Worm (Caenorhabditis elegans) whole organism, L2 larva: ENCODE measurements around the gene cit-1.2.

Experiments
- C34F6.9 ChIP-seq: fragments of 150-350 bp; optimal IDR thresholded peaks from 2 replicates; lab custom pipeline; 2014; ENCODE audit warnings: missing biosample characterization, missing genetic modification characterization
- F13H6.1 ChIP-seq: sonication (generic microtip); optimal IDR thresholded peaks from 2 replicates; lab custom pipeline; 2016; ENCODE audit warnings: missing genetic modification characterization, missing compliant biosample characterization
- R02D3.7 ChIP-seq: fragments of 150-350 bp; optimal IDR thresholded peaks from 2 replicates; lab custom pipeline; 2014; ENCODE audit warnings: missing biosample characterization, missing genetic modification characterization
- Y55F3AM.14 ChIP-seq: fragments of 200-800 bp; sonication (Bioruptor generic); optimal IDR thresholded peaks from 2 replicates; lab custom pipeline; 2018; ENCODE audit warnings: mild to moderate bottlenecking, missing genetic modification characterization, missing compliant biosample characterization
- ZK546.5 ChIP-seq: sonication (generic microtip); optimal IDR thresholded peaks from 2 replicates; lab custom pipeline; 2017; ENCODE audit warnings: missing biosample characterization, missing genetic modification characterization
- alr-1 ChIP-seq: fragments of 150-350 bp; optimal IDR thresholded peaks from 2 replicates; lab custom pipeline; 2014; ENCODE audit warnings: missing biosample characterization, missing genetic modification characterization
- aly-2 ChIP-seq: fragments of 150-350 bp; optimal IDR thresholded peaks from 2 replicates; lab custom pipeline; 2014; ENCODE audit warnings: missing biosample characterization, missing genetic modification characterization
- ama-1 ChIP-seq: fragments of 150-350 bp; optimal IDR thresholded peaks from 2 replicates; lab custom pipeline; 2018; ENCODE audit warnings: inconsistent platforms
- blmp-1 ChIP-seq: sonication (generic microtip); optimal IDR thresholded peaks from 2 replicates; lab custom pipeline; 2017; ENCODE audit warnings: missing genetic modification characterization, mild to moderate bottlenecking, missing compliant biosample characterization, antibody characterized with exemption, moderate library complexity; ENCODE audit not compliant: insufficient read depth
- ceh-16 ChIP-seq: fragments of 150-350 bp; optimal IDR thresholded peaks from 2 replicates; lab custom pipeline; 2014; ENCODE audit warnings: missing biosample characterization, missing genetic modification characterization
- ceh-82 ChIP-seq: fragments of 150-350 bp; optimal IDR thresholded peaks from 2 replicates; lab custom pipeline; 2014; ENCODE audit warnings: missing biosample characterization, missing genetic modification characterization
- crh-2 ChIP-seq: sonication (generic microtip); optimal IDR thresholded peaks from 2 replicates; lab custom pipeline; 2017; ENCODE audit warnings: missing biosample characterization, missing genetic modification characterization
- dmd-4 ChIP-seq: sonication (generic microtip); optimal IDR thresholded peaks from 2 replicates; lab custom pipeline; 2017; ENCODE audit warnings: missing biosample characterization, missing genetic modification characterization
- egl-27 ChIP-seq: sonication (generic microtip); optimal IDR thresholded peaks from 3 replicates; lab custom pipeline; 2017; ENCODE audit warnings: missing biosample characterization, missing genetic modification reagents, missing genetic modification characterization
- elt-1 ChIP-seq: fragments of 150-350 bp; optimal IDR thresholded peaks from 2 replicates; lab custom pipeline; 2014; ENCODE audit warnings: missing biosample characterization, missing genetic modification characterization
- elt-3 ChIP-seq: sonication (generic microtip); optimal IDR thresholded peaks from 2 replicates; lab custom pipeline; 2017; ENCODE audit warnings: missing biosample characterization, missing genetic modification characterization
- fos-1 ChIP-seq: fragments of 150-350 bp; optimal IDR thresholded peaks from 2 replicates; lab custom pipeline; 2014; ENCODE audit warnings: missing biosample characterization, missing genetic modification characterization
- gmeb-1 ChIP-seq: fragments of 150-350 bp; optimal IDR thresholded peaks from 2 replicates; lab custom pipeline; 2014; ENCODE audit warnings: missing biosample characterization, missing genetic modification characterization
- lin-11 ChIP-seq: fragments of 150-350 bp; sonication (generic microtip); optimal IDR thresholded peaks from 2 replicates; lab custom pipeline; 2014; ENCODE audit warnings: missing biosample characterization, missing genetic modification characterization, inconsistent platforms, mixed read lengths
- lin-13 ChIP-seq: fragments of 150-350 bp; optimal IDR thresholded peaks from 2 replicates; lab custom pipeline; 2014; ENCODE audit warnings: missing biosample characterization, missing genetic modification reagents, missing genetic modification characterization
- lin-39 ChIP-seq: fragments of 150-350 bp; optimal IDR thresholded peaks from 2 replicates; lab custom pipeline; 2014; ENCODE audit warnings: missing biosample characterization, missing genetic modification reagents, missing genetic modification characterization
- lsy-2 ChIP-seq, 2 experiments: fragments of 150-350 bp in 1 of 2; sonication (generic microtip) in 1 of 2; optimal IDR thresholded peaks; 2 replicates each; lab custom pipeline; 2014 to 2017; ENCODE audit warnings: missing biosample characterization in 2 of 2, missing genetic modification characterization in 2 of 2
- mab-5 ChIP-seq: fragments of 150-350 bp; optimal IDR thresholded peaks from 2 replicates; lab custom pipeline; 2014; ENCODE audit warnings: missing biosample characterization, missing genetic modification characterization
- mbf-1 ChIP-seq: sonication (generic microtip); optimal IDR thresholded peaks from 2 replicates; lab custom pipeline; 2017; ENCODE audit warnings: missing biosample characterization, missing genetic modification characterization
- mdl-1 ChIP-seq, 2 experiments: fragments of 150-350 bp in 1 of 2; sonication (generic microtip) in 1 of 2; optimal IDR thresholded peaks; 2 replicates each; lab custom pipeline; 2017; ENCODE audit warnings: missing biosample characterization in 2 of 2, missing genetic modification characterization in 2 of 2
- nhr-10 ChIP-seq: sonication (generic microtip); optimal IDR thresholded peaks from 2 replicates; lab custom pipeline; 2017; ENCODE audit warnings: missing biosample characterization, missing genetic modification characterization
- nhr-11 ChIP-seq: fragments of 150-350 bp; optimal IDR thresholded peaks from 2 replicates; lab custom pipeline; 2014; ENCODE audit warnings: missing biosample characterization, missing genetic modification characterization
- nhr-12 ChIP-seq: fragments of 150-350 bp; optimal IDR thresholded peaks from 2 replicates; lab custom pipeline; 2014; ENCODE audit warnings: missing biosample characterization, missing genetic modification characterization
- nhr-129 ChIP-seq: fragments of 150-350 bp; optimal IDR thresholded peaks from 2 replicates; lab custom pipeline; 2014; ENCODE audit warnings: missing biosample characterization, missing genetic modification characterization
- nhr-21 ChIP-seq: fragments of 150-350 bp; optimal IDR thresholded peaks from 2 replicates; lab custom pipeline; 2014; ENCODE audit warnings: missing biosample characterization, missing genetic modification characterization
- nhr-23 ChIP-seq: fragments of 150-350 bp; optimal IDR thresholded peaks from 2 replicates; lab custom pipeline; 2014; ENCODE audit warnings: missing biosample characterization, missing genetic modification reagents, missing genetic modification characterization
- nhr-237 ChIP-seq: fragments of 150-350 bp; optimal IDR thresholded peaks from 2 replicates; lab custom pipeline; 2014; ENCODE audit warnings: missing biosample characterization, missing genetic modification characterization
- nhr-25 ChIP-seq: fragments of 150-350 bp; sonication (generic microtip); optimal IDR thresholded peaks from 3 replicates; lab custom pipeline; 2014; ENCODE audit warnings: missing biosample characterization, missing genetic modification characterization
- nhr-6 ChIP-seq: fragments of 150-350 bp; optimal IDR thresholded peaks from 2 replicates; lab custom pipeline; 2014; ENCODE audit warnings: missing biosample characterization, missing genetic modification characterization
- nhr-77 ChIP-seq: fragments of 150-350 bp; optimal IDR thresholded peaks from 2 replicates; lab custom pipeline; 2014; ENCODE audit warnings: missing biosample characterization, missing genetic modification characterization
- peb-1 ChIP-seq: fragments of 150-350 bp; optimal IDR thresholded peaks from 2 replicates; lab custom pipeline; 2014; ENCODE audit warnings: missing biosample characterization, missing genetic modification characterization
- sem-4 ChIP-seq: fragments of 150-350 bp; optimal IDR thresholded peaks from 2 replicates; lab custom pipeline; 2014; ENCODE audit warnings: missing biosample characterization, missing genetic modification reagents, missing genetic modification characterization
- skn-1 ChIP-seq: sonication (generic microtip); optimal IDR thresholded peaks from 2 replicates; lab custom pipeline; 2017; ENCODE audit warnings: missing biosample characterization, missing genetic modification characterization
- sma-3 ChIP-seq: sonication (generic microtip); optimal IDR thresholded peaks from 2 replicates; lab custom pipeline; 2016; ENCODE audit warnings: missing genetic modification reagents, missing genetic modification characterization, missing compliant biosample characterization
- sma-9 ChIP-seq, 2 experiments: fragments of 150-350 bp in 1 of 2; sonication (generic microtip) in 1 of 2; optimal IDR thresholded peaks; 2 replicates each; lab custom pipeline; 2014 to 2016; ENCODE audit warnings: missing genetic modification characterization in 2 of 2, mild to moderate bottlenecking in 1 of 2, missing biosample characterization in 1 of 2, missing compliant biosample characterization in 1 of 2, missing genetic modification reagents in 1 of 2, moderate library complexity in 1 of 2
- snpc-4 ChIP-seq: fragments of 150-350 bp; optimal IDR thresholded peaks from 2 replicates; lab custom pipeline; 2014; ENCODE audit warnings: missing biosample characterization, missing genetic modification characterization
- unc-39 ChIP-seq: fragments of 150-350 bp; optimal IDR thresholded peaks from 2 replicates; lab custom pipeline; 2014; ENCODE audit warnings: missing biosample characterization, missing genetic modification characterization
- unc-55 ChIP-seq: fragments of 150-350 bp; sonication (generic microtip); optimal IDR thresholded peaks from 3 replicates; lab custom pipeline; 2014; ENCODE audit warnings: missing biosample characterization, missing genetic modification reagents, missing genetic modification characterization
- unc-62 ChIP-seq: fragments of 150-350 bp; optimal IDR thresholded peaks from 2 replicates; lab custom pipeline; 2014; ENCODE audit warnings: missing biosample characterization, missing genetic modification reagents, missing genetic modification characterization
- zag-1 ChIP-seq: fragments of 150-350 bp; optimal IDR thresholded peaks from 2 replicates; lab custom pipeline; 2014; ENCODE audit warnings: missing biosample characterization, missing genetic modification characterization
- ztf-1 ChIP-seq: fragments of 200-800 bp; sonication (Bioruptor generic); conservative IDR thresholded peaks from 2 replicates; pipeline ENCODE4 v1.3.6; 2022; ENCODE audit warnings: missing genetic modification characterization, missing compliant biosample characterization
- ztf-11 ChIP-seq: sonication (generic microtip); optimal IDR thresholded peaks from 2 replicates; lab custom pipeline; 2017; ENCODE audit warnings: missing biosample characterization, missing genetic modification characterization
- ztf-4 ChIP-seq: fragments of 150-350 bp; optimal IDR thresholded peaks from 2 replicates; lab custom pipeline; 2014; ENCODE audit warnings: missing biosample characterization, missing genetic modification characterization

Gene cit-1.2

ce11 chrIII:7973201-7973767, 37.3 kb upstream of the cit-1.2 start, which contains the start of the genes eef-1B.1 and aco-2:
Gene eef-1B.1 (minus strand): TSS chrIII:7973386.
Gene aco-2 (plus strand): TSS chrIII:7973717.
- TF ChIP-seq aly-2 (tag; lab: Kevin White, UChicago) (no peak), lsy-2 (tag; optimal IDR thresholded peaks at IDR 0.05; lab: Kevin White, UChicago) (peak; percentile 86 to 95), blmp-1 (peak; percentile 82), sma-3 (peak; percentile 94), skn-1 (tag; lab: Kevin White, UChicago) (peak; percentile 52), nhr-237 (no peak), ztf-4 (tag; lab: Kevin White, UChicago) (peak; percentile 55), sma-9 (GFP tag; optimal IDR thresholded peaks at IDR 0.05; lab: Kevin White, UChicago) (peak; percentile 95), sma-9 (tag; optimal IDR thresholded peaks at IDR 0.05; lab: Kevin White, UChicago) (no peak), nhr-11 (tag; lab: Kevin White, UChicago) (no peak), nhr-21 (peak; percentile 94), R02D3.7 (tag; lab: Kevin White, UChicago) (peak; percentile 50), dmd-4 (tag; lab: Kevin White, UChicago) (no peak), C34F6.9 (tag; lab: Kevin White, UChicago) (peak; percentile 92), elt-1 (no peak), zag-1 (peak; percentile 52), ceh-16 (tag; lab: Kevin White, UChicago) (peak; percentile 56), nhr-129 (tag; lab: Kevin White, UChicago) (peak; percentile 93), mdl-1 (tag; optimal IDR thresholded peaks at IDR 0.05; lab: Kevin White, UChicago) (peak in 1 of 2 experiments; percentile 61), nhr-25 (peak; percentile 94), ztf-1 (GFP tag; lab: Robert Waterston, UW) (no peak), Y55F3AM.14 (GFP tag; lab: Kevin White, UChicago) (peak; percentile 36), ceh-82 (tag; lab: Kevin White, UChicago) (no peak), nhr-77 (tag; lab: Kevin White, UChicago) (peak; percentile 80), gmeb-1 (tag; lab: Kevin White, UChicago) (peak; percentile 93), nhr-10 (no peak), snpc-4 (tag; lab: Kevin White, UChicago) (peak; percentile 73), ama-1 (lab: Kevin White, UChicago) (no peak), nhr-6 (tag; lab: Kevin White, UChicago) (peak; percentile 27), alr-1 (tag; lab: Kevin White, UChicago) (no peak), lin-39 (no peak), mbf-1 (tag; lab: Kevin White, UChicago) (no peak), nhr-12 (tag; lab: Kevin White, UChicago) (peak; percentile 28), crh-2 (tag; lab: Kevin White, UChicago) (peak; percentile 93), lin-13 (GFP tag; lab: Kevin White, UChicago) (peak; percentile 89), lin-11 (tag; lab: Kevin White, UChicago) (peak; percentile 90), fos-1 (peak; percentile 80), unc-62 (GFP tag; lab: Kevin White, UChicago) (peak; percentile 26), ZK546.5 (tag; lab: Kevin White, UChicago) (peak; percentile 47), unc-55 (GFP tag; lab: Kevin White, UChicago) (peak; percentile 97), peb-1 (tag; lab: Kevin White, UChicago) (no peak), nhr-23 (no peak), mab-5 (tag; lab: Kevin White, UChicago) (peak; percentile 86), sem-4 (tag; lab: Kevin White, UChicago) (peak; percentile 75), ztf-11 (tag; lab: Kevin White, UChicago) (no peak), elt-3 (tag; lab: Kevin White, UChicago) (no peak), unc-39 (tag; lab: Kevin White, UChicago) (no peak), F13H6.1 (peak; percentile 90), egl-27 (tag; lab: Kevin White, UChicago) (peak; percentile 87)
